Fruit fly (Drosophila melanogaster) whole organism, adult: ENCODE data around the gene Cftr.

Experiments used
- CG14711 ChIP-seq: fragments of 200-800 bp; sonication (Bioruptor generic); optimal IDR thresholded peaks from 2 replicates; lab custom pipeline; 2018; ENCODE audit warnings: missing biosample characterization, mild to moderate bottlenecking, missing genetic modification characterization, moderate library complexity
- CG7101 ChIP-seq: fragments of 200-800 bp; sonication (Bioruptor generic); optimal IDR thresholded peaks from 2 replicates; lab custom pipeline; 2018; ENCODE audit warnings: missing biosample characterization, mild to moderate bottlenecking, missing genetic modification characterization, moderate library complexity

DNA sequence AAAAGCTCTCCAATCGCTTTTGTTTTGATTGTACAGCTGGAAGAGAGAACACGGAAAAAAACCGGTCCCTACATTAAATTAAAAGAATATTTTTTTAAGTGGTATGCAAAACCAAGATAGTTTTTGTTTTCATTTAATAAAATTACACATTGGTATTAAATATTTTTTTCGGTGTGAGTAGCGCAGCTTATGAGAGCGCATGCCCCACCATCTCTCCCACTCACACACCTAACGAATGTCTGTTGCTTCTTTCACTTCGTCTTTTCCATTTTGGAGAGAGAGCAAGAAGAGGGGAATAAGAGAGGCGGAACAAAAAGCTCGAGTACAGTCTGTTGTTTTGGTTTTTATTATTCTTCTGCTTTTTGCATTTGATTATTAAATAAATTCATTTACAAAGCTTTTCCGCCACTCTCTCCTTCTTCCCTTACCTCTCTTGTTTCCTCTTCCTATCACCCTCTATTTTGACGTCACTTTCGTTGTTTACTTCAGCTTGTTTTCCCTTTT is 28.9 kb upstream of the Cftr start:
- TF ChIP-seq CG14711 (peak; percentile 96), CG7101 (tag; lab: Kevin White, UChicago) (peak; percentile 99)
